Fruit fly (Drosophila melanogaster): ENCODE data around the gene GATAe.

DNA sequence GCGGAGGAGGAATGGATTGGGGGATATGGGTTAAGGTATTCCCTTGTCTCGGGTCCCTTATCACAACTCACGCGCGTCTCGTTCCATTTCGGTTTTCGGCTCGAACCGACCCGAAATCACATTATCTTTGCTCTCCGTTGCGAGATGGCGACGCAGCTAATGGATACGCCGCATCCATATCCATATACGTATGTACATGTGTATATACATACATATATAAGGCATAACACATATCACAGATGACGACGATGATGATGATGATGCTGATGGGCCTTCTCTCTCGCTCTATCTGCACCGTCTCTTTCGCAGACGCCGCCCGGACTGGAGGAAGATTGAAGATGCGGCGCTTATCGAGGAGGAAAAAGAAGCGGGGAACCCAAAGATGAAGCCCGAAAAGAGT is 13.1 kb downstream of the GATAe start:
- TF ChIP-seq CTCF (optimal IDR thresholded peaks at IDR 0.05): no peak
- no peak for TF ChIP-seq CG8478 (optimal IDR thresholded peaks at IDR 0.05)

All from S2 (cell line).